Fruit fly (Drosophila melanogaster): ENCODE measurements around the gene CG33946.
A peak's percentile ranks its signal among the peaks of the same experiment; 100 is the strongest.

Gene CG33946

DNA sequence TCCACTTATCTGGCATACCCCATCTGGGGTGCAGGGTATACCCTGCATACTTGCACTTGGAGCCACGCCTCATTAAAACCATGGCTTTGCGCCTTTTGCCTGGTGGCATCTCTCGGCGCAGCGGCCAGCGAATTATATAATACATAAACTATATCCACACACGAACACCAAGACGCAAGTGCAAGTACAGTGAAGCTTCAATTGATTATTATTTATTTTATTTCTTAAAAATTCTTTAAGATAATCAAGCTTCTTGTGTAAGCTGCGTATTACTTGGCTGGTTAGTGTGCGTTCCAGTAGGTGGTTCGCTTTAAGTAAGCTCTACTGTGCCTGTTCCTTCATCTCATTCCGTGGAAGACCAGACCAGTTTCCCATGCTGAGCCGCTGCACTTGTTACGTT lies 45.9 kb downstream of the CG33946 start:
- TF ChIP-seq dl (GFP tag; optimal IDR thresholded peaks at IDR 0.05; ENCODE audit: insufficient read depth in 1 of 2, partially characterized antibody in 2 of 2) (no peak), pan (optimal IDR thresholded peaks at IDR 0.05) (no peak), foxo (GFP tag; optimal IDR thresholded peaks at IDR 0.05) (peak in 1 of 2 experiments; percentile 53), CG32264 (GFP tag; optimal IDR thresholded peaks at IDR 0.05) (peak; percentile 9), Sp1 (GFP tag; optimal IDR thresholded peaks at IDR 0.05) (peak; percentile 17), GATAd (GFP tag; optimal IDR thresholded peaks at IDR 0.05) (no peak), Hr78 (GFP tag; optimal IDR thresholded peaks at IDR 0.05) (no peak), woc (GFP tag; optimal IDR thresholded peaks at IDR 0.05) (peak; percentile 44), ey (GFP tag; optimal IDR thresholded peaks at IDR 0.05) (peak; percentile 27), h (GFP tag; optimal IDR thresholded peaks at IDR 0.05) (peak; percentile 66), Hnf4 (GFP tag; optimal IDR thresholded peaks at IDR 0.05) (peak; percentile 26), psq (GFP tag; optimal IDR thresholded peaks at IDR 0.05) (peak; percentile 24), HLH106 (tag; optimal IDR thresholded peaks at IDR 0.05) (peak; percentile 39), OdsH (GFP tag; optimal IDR thresholded peaks at IDR 0.05) (peak; percentile 53), brk (GFP tag; optimal IDR thresholded peaks at IDR 0.05) (no peak), rgr (GFP tag; optimal IDR thresholded peaks at IDR 0.05) (peak; percentile 48), Rel (GFP tag; optimal IDR thresholded peaks at IDR 0.05) (no peak), Rel (tag; optimal IDR thresholded peaks at IDR 0.05) (no peak), sv (GFP tag; optimal IDR thresholded peaks at IDR 0.05) (no peak), fru (GFP tag; optimal IDR thresholded peaks at IDR 0.05) (peak; percentile 41), br (GFP tag; optimal IDR thresholded peaks at IDR 0.05) (peak; percentile 21)

DNA sequence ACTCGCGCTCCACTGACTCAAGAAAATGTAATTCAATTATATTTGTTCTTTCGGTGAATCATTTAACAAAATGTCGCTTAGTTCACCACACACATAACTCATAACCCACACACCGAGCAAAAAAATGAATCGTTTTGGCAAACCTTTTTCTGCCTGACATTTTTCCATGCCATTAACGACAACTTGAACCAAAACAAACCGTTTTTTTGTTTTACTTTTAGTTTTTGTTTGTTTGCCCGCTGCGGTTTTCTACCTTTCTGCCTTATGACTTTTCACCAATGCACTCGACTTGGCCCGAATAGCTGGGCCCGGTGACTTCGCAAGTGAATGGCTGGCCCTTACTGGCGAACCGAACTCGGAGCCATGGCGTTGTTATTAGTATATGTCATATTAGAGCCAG lies 47.1 kb downstream of the CG33946 start:
- no peak for TF ChIP-seq br (GFP tag; optimal IDR thresholded peaks at IDR 0.05)
- no peak for TF ChIP-seq woc (GFP tag; optimal IDR thresholded peaks at IDR 0.05)
- TF ChIP-seq Rel (GFP tag; optimal IDR thresholded peaks at IDR 0.05): no peak
- no peak for TF ChIP-seq Rel (tag; optimal IDR thresholded peaks at IDR 0.05)
- no peak for TF ChIP-seq lola (GFP tag; optimal IDR thresholded peaks at IDR 0.05)
- no peak for TF ChIP-seq Vsx2 (GFP tag; optimal IDR thresholded peaks at IDR 0.05; ENCODE audit: partially characterized antibody)
- TF ChIP-seq Dfd (GFP tag; optimal IDR thresholded peaks at IDR 0.05): no peak
- TF ChIP-seq tai (GFP tag; optimal IDR thresholded peaks at IDR 0.05): no peak
- TF ChIP-seq CrebA (GFP tag; optimal IDR thresholded peaks at IDR 0.05; ENCODE audit: borderline replicate concordance): no peak
- TF ChIP-seq sage (GFP tag; optimal IDR thresholded peaks at IDR 0.05): no peak
- TF ChIP-seq HLH106 (tag; optimal IDR thresholded peaks at IDR 0.05): no peak

DNA sequence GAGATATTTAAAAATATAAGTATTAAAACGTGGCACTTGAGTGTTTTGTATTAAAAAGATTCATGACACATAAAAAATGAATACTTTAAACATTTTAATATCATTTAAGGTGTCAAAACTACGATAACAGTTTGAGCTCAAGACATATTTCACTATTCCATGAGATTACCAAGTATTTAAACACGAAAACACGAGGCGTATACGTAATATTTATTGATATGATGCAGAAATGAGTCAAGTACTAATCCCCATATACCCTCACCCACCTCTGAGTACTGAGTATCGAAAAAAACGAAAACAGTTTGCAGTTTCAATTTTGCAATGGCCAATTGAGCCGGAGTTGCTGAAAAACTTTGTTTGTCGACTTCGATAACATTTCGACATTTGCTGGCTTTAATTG lies 47.7 kb downstream of the CG33946 start:
- TF ChIP-seq HLH106 (tag; optimal IDR thresholded peaks at IDR 0.05) (no peak), fru (GFP tag; optimal IDR thresholded peaks at IDR 0.05) (no peak), foxo (GFP tag; optimal IDR thresholded peaks at IDR 0.05) (no peak), CrebA (GFP tag; optimal IDR thresholded peaks at IDR 0.05; ENCODE audit: borderline replicate concordance) (no peak), CG9705 (GFP tag; optimal IDR thresholded peaks at IDR 0.05) (no peak), dl (GFP tag; optimal IDR thresholded peaks at IDR 0.05; ENCODE audit: insufficient read depth in 1 of 2, partially characterized antibody in 2 of 2) (no peak), jim (GFP tag; optimal IDR thresholded peaks at IDR 0.05) (no peak), woc (GFP tag; optimal IDR thresholded peaks at IDR 0.05) (no peak), Mio (GFP tag; optimal IDR thresholded peaks at IDR 0.05) (no peak), h (GFP tag; optimal IDR thresholded peaks at IDR 0.05) (no peak), Sp1 (GFP tag; optimal IDR thresholded peaks at IDR 0.05) (no peak), dmrt93B (GFP tag; optimal IDR thresholded peaks at IDR 0.05) (no peak), Abd-B (GFP tag; optimal IDR thresholded peaks at IDR 0.05) (no peak)

DNA sequence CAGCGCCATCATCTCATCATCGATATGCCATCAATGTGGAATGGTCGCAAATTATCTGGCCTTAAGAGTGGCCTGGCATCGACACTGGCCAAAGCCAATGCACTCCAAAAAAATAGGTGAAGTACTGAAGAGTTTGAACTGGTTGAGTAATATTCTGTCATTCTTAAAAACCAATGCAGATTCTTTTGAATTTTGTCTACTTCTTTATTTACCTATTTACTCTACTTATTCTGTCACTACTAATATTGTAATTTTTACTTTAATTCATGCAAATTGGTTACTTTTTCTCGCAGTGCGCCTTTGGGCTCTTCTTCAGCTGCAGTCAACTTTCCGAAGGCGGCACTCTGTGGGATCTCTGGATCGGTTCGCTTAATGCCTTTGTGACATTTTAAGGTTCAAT lies 48.6 kb downstream of the CG33946 start:
- TF ChIP-seq Sp1 (GFP tag; optimal IDR thresholded peaks at IDR 0.05) (peak; percentile 3), ey (GFP tag; optimal IDR thresholded peaks at IDR 0.05) (peak; percentile 42), Mio (GFP tag; optimal IDR thresholded peaks at IDR 0.05) (no peak), fru (GFP tag; optimal IDR thresholded peaks at IDR 0.05) (peak; percentile 49), dmrt93B (GFP tag; optimal IDR thresholded peaks at IDR 0.05) (no peak), Hnf4 (GFP tag; optimal IDR thresholded peaks at IDR 0.05) (no peak), Jra (GFP tag; optimal IDR thresholded peaks at IDR 0.05) (no peak), CG32264 (GFP tag; optimal IDR thresholded peaks at IDR 0.05) (no peak), Myc (optimal IDR thresholded peaks at IDR 0.05) (no peak), br (GFP tag; optimal IDR thresholded peaks at IDR 0.05) (peak; percentile 26), lola (GFP tag; optimal IDR thresholded peaks at IDR 0.05) (no peak), Abd-B (GFP tag; optimal IDR thresholded peaks at IDR 0.05) (no peak), brk (GFP tag; optimal IDR thresholded peaks at IDR 0.05) (no peak), Hr78 (GFP tag; optimal IDR thresholded peaks at IDR 0.05) (no peak), Dif (GFP tag; optimal IDR thresholded peaks at IDR 0.05; ENCODE audit: partially characterized antibody) (no peak), sv (GFP tag; optimal IDR thresholded peaks at IDR 0.05) (no peak), psq (GFP tag; optimal IDR thresholded peaks at IDR 0.05) (peak; percentile 11), pan (optimal IDR thresholded peaks at IDR 0.05) (no peak), woc (GFP tag; optimal IDR thresholded peaks at IDR 0.05) (peak; percentile 2), jim (GFP tag; optimal IDR thresholded peaks at IDR 0.05) (no peak), CrebA (GFP tag; optimal IDR thresholded peaks at IDR 0.05; ENCODE audit: borderline replicate concordance) (no peak), OdsH (GFP tag; optimal IDR thresholded peaks at IDR 0.05) (peak; percentile 25), rgr (GFP tag; optimal IDR thresholded peaks at IDR 0.05) (peak; percentile 26), sage (GFP tag; optimal IDR thresholded peaks at IDR 0.05) (no peak), foxo (GFP tag; optimal IDR thresholded peaks at IDR 0.05) (peak in 1 of 2 experiments; percentile 50), Rel (GFP tag; optimal IDR thresholded peaks at IDR 0.05) (no peak), Rel (tag; optimal IDR thresholded peaks at IDR 0.05) (no peak), h (GFP tag; optimal IDR thresholded peaks at IDR 0.05) (peak; percentile 55), HLH106 (tag; optimal IDR thresholded peaks at IDR 0.05) (peak; percentile 14), tai (GFP tag; optimal IDR thresholded peaks at IDR 0.05) (no peak)
